Fruit fly (Drosophila melanogaster) whole organism, embryonic: ENCODE results near the gene CG32425.

Source experiments
- B-H2 ChIP-seq: fragments of 200-800 bp; sonication (Bioruptor generic); optimal IDR thresholded peaks from 2 replicates; lab custom pipeline; 2018; ENCODE audit warnings: missing biosample characterization, mild to moderate bottlenecking, missing genetic modification characterization
- CG10431 ChIP-seq: fragments of 200-800 bp; sonication (Bioruptor generic); optimal IDR thresholded peaks from 3 replicates; lab custom pipeline; 2018; ENCODE audit warnings: missing biosample characterization, mild to moderate bottlenecking, missing genetic modification characterization
- CG11093 ChIP-seq: fragments of 200-800 bp; sonication (Bioruptor generic); IDR thresholded peaks from 3 replicates; pipeline ENCODE4 v1.3.6; 2022; ENCODE audit warnings: missing biosample characterization, missing genetic modification characterization
- CG13775 ChIP-seq: fragments of 200-800 bp; sonication (Bioruptor generic); optimal IDR thresholded peaks from 3 replicates; lab custom pipeline; 2017; ENCODE audit warnings: missing biosample characterization, mild to moderate bottlenecking, missing genetic modification characterization
- CG14441 ChIP-seq: fragments of 200-800 bp; sonication (Bioruptor generic); IDR thresholded peaks from 2 replicates; pipeline ENCODE4 v1.3.6; 2022; ENCODE audit warnings: missing biosample characterization, missing genetic modification characterization
- CG15073 ChIP-seq: fragments of 200-800 bp; sonication (Bioruptor generic); optimal IDR thresholded peaks from 2 replicates; lab custom pipeline; 2016; ENCODE audit warnings: missing biosample characterization, missing genetic modification characterization
- CG15479 ChIP-seq: fragments of 200-800 bp; sonication (Bioruptor generic); optimal IDR thresholded peaks from 3 replicates; lab custom pipeline; 2019; ENCODE audit warnings: missing biosample characterization, mild to moderate bottlenecking, missing genetic modification characterization, moderate library complexity
- CG1602 ChIP-seq: fragments of 200-800 bp; sonication (Bioruptor generic); optimal IDR thresholded peaks from 3 replicates; lab custom pipeline; 2016; ENCODE audit warnings: missing biosample characterization, missing genetic modification characterization
- CG1603 ChIP-seq: fragments of 200-800 bp; sonication (Bioruptor generic); optimal IDR thresholded peaks from 2 replicates; lab custom pipeline; 2019; ENCODE audit warnings: missing biosample characterization, mild to moderate bottlenecking, missing genetic modification characterization, moderate library complexity
- CG1832 ChIP-seq: fragments of 200-800 bp; sonication (Bioruptor generic); optimal IDR thresholded peaks from 2 replicates; lab custom pipeline; 2017; ENCODE audit warnings: missing biosample characterization, mild to moderate bottlenecking, missing genetic modification characterization, inconsistent platforms
- CG2199 ChIP-seq: fragments of 200-800 bp; sonication (Bioruptor generic); IDR thresholded peaks from 3 replicates; pipeline ENCODE4 v1.3.6; 2022; ENCODE audit warnings: missing biosample characterization, missing genetic modification characterization
- CG4360 ChIP-seq: fragments of 200-800 bp; sonication (Bioruptor generic); IDR thresholded peaks from 2 replicates; pipeline ENCODE4 v1.3.6; 2022; ENCODE audit warnings: missing biosample characterization, missing genetic modification characterization
- CG43689 ChIP-seq: fragments of 200-800 bp; sonication (Bioruptor generic); IDR thresholded peaks from 2 replicates; pipeline ENCODE4 v1.3.6; 2022; ENCODE audit warnings: missing biosample characterization, missing genetic modification characterization
- CG4617 ChIP-seq: fragments of 200-800 bp; sonication (Bioruptor generic); optimal IDR thresholded peaks from 3 replicates; lab custom pipeline; 2016; ENCODE audit warnings: missing biosample characterization, missing genetic modification characterization, borderline replicate concordance
- CG5245 ChIP-seq: fragments of 200-800 bp; sonication (Bioruptor generic); optimal IDR thresholded peaks from 3 replicates; lab custom pipeline; 2016; ENCODE audit warnings: missing biosample characterization, missing genetic modification characterization
- CG6791 ChIP-seq: fragments of 200-800 bp; sonication (Bioruptor generic); IDR thresholded peaks from 3 replicates; pipeline ENCODE4 v1.3.6; 2022; ENCODE audit warnings: missing biosample characterization, missing genetic modification characterization; ENCODE audit not compliant: partially characterized antibody
- CG7357 ChIP-seq: fragments of 200-800 bp; sonication (Bioruptor generic); IDR thresholded peaks from 3 replicates; pipeline ENCODE4 v1.3.6; 2022; ENCODE audit warnings: missing biosample characterization, missing genetic modification characterization
- CG7839 ChIP-seq: fragments of 200-800 bp; sonication (Bioruptor generic); optimal IDR thresholded peaks from 3 replicates; lab custom pipeline; 2018; ENCODE audit warnings: missing biosample characterization, mild to moderate bottlenecking, missing genetic modification characterization, moderate library complexity
- CG7928 ChIP-seq: fragments of 200-800 bp; sonication (Bioruptor generic); optimal IDR thresholded peaks from 2 replicates; lab custom pipeline; 2017; ENCODE audit warnings: missing biosample characterization, mild to moderate bottlenecking, missing genetic modification characterization
- CG8359 ChIP-seq: fragments of 200-800 bp; sonication (Bioruptor generic); optimal IDR thresholded peaks from 2 replicates; lab custom pipeline; 2017; ENCODE audit warnings: missing biosample characterization, mild to moderate bottlenecking, missing genetic modification characterization, borderline replicate concordance
- CG8765 ChIP-seq: fragments of 200-800 bp; sonication (Bioruptor generic); IDR thresholded peaks from 2 replicates; pipeline ENCODE4 v1.3.6; 2022; ENCODE audit warnings: missing biosample characterization, missing genetic modification characterization
- CG8924 ChIP-seq: fragments of 200-800 bp; optimal IDR thresholded peaks from 3 replicates; lab custom pipeline; 2019; ENCODE audit warnings: missing biosample characterization, mild to moderate bottlenecking, missing genetic modification characterization, moderate library complexity
- CG9215 ChIP-seq: fragments of 200-800 bp; sonication (Bioruptor generic); IDR thresholded peaks from 2 replicates; pipeline ENCODE4 v1.3.6; 2022; ENCODE audit warnings: missing biosample characterization, missing genetic modification characterization
- CrebB ChIP-seq: fragments of 200-800 bp; sonication (Bioruptor generic); optimal IDR thresholded peaks from 3 replicates; lab custom pipeline; 2018; ENCODE audit warnings: missing biosample characterization, mild to moderate bottlenecking, missing genetic modification characterization
- Elba2 ChIP-seq: fragments of 200-800 bp; sonication (Bioruptor generic); optimal IDR thresholded peaks from 3 replicates; lab custom pipeline; 2016; ENCODE audit warnings: missing biosample characterization, missing genetic modification characterization
- HLHmδ ChIP-seq: fragments of 200-800 bp; sonication (Bioruptor generic); optimal IDR thresholded peaks from 2 replicates; lab custom pipeline; 2018; ENCODE audit warnings: missing biosample characterization, mild to moderate bottlenecking, missing genetic modification characterization, moderate library complexity
- Nf-YC ChIP-seq: fragments of 200-800 bp; optimal IDR thresholded peaks from 3 replicates; lab custom pipeline; 2019; ENCODE audit warnings: missing biosample characterization, mild to moderate bottlenecking, missing genetic modification characterization, moderate library complexity
- Trl ChIP-seq, 3 experiments: fragments of >200 bp in 2 of 3; fragments of 200-800 bp in 1 of 3; sonication (Bioruptor generic) in 1 of 3; optimal IDR thresholded peaks; 2 replicates in 1 of 3; 3 replicates in 2 of 3; lab custom pipeline; 2016 to 2017; ENCODE audit warnings: missing biosample characterization in 1 of 3, missing genetic modification characterization in 1 of 3
- amos ChIP-seq: fragments of 200-800 bp; sonication (Bioruptor generic); IDR thresholded peaks from 2 replicates; pipeline ENCODE4 v1.3.6; 2022; ENCODE audit warnings: missing biosample characterization, missing genetic modification characterization; ENCODE audit not compliant: partially characterized antibody
- aop ChIP-seq: fragments of 200-800 bp; sonication (Bioruptor generic); IDR thresholded peaks from 2 replicates; pipeline ENCODE4 v1.3.6; 2022; ENCODE audit warnings: missing biosample characterization, missing genetic modification characterization
- bbx ChIP-seq: fragments of 200-800 bp; sonication (Bioruptor generic); IDR thresholded peaks from 2 replicates; pipeline ENCODE4 v1.3.6; 2022; ENCODE audit warnings: missing biosample characterization, missing genetic modification characterization; ENCODE audit not compliant: partially characterized antibody
- btn ChIP-seq: fragments of 200-800 bp; sonication (Bioruptor generic); optimal IDR thresholded peaks from 2 replicates; lab custom pipeline; 2016; ENCODE audit warnings: missing biosample characterization, missing genetic modification characterization
- caup ChIP-seq: fragments of 200-800 bp; sonication (Bioruptor generic); optimal IDR thresholded peaks from 3 replicates; lab custom pipeline; 2017; ENCODE audit warnings: missing biosample characterization, mild to moderate bottlenecking, missing genetic modification characterization, moderate library complexity; ENCODE audit not compliant: severe bottlenecking
- dysf ChIP-seq: fragments of 200-800 bp; sonication (Bioruptor generic); IDR thresholded peaks from 3 replicates; pipeline ENCODE4 v1.3.6; 2022; ENCODE audit warnings: missing biosample characterization, missing genetic modification characterization
- exex ChIP-seq: fragments of 200-800 bp; sonication (Bioruptor generic); optimal IDR thresholded peaks from 4 replicates; lab custom pipeline; 2018; ENCODE audit warnings: missing biosample characterization, mild to moderate bottlenecking, missing genetic modification characterization, moderate library complexity
- gsb-n ChIP-seq: fragments of 200-800 bp; sonication (Bioruptor generic); optimal IDR thresholded peaks from 3 replicates; lab custom pipeline; 2018; ENCODE audit warnings: missing biosample characterization, mild to moderate bottlenecking, missing genetic modification characterization
- hbn ChIP-seq: fragments of 200-800 bp; sonication (Bioruptor generic); IDR thresholded peaks from 2 replicates; pipeline ENCODE4 v1.3.6; 2022; ENCODE audit warnings: missing biosample characterization, missing genetic modification characterization; ENCODE audit not compliant: partially characterized antibody
- insv ChIP-seq, 2 experiments: fragments of 200-800 bp; sonication (Bioruptor generic); optimal IDR thresholded peaks; 3 replicates each; lab custom pipeline; 2016 to 2018; ENCODE audit warnings: missing biosample characterization in 2 of 2, missing genetic modification characterization in 2 of 2
- jigr1 ChIP-seq: fragments of 200-800 bp; sonication (Bioruptor generic); IDR thresholded peaks from 3 replicates; pipeline ENCODE4 v1.3.6; 2022; ENCODE audit warnings: missing biosample characterization, missing genetic modification characterization
- mam ChIP-seq: fragments of 200-800 bp; sonication (Bioruptor generic); optimal IDR thresholded peaks from 3 replicates; lab custom pipeline; 2016; ENCODE audit warnings: missing biosample characterization, missing genetic modification characterization
- mld ChIP-seq: fragments of 200-800 bp; sonication (Bioruptor generic); IDR thresholded peaks from 3 replicates; pipeline ENCODE4 v1.3.6; 2022; ENCODE audit warnings: missing biosample characterization, missing genetic modification characterization; ENCODE audit not compliant: partially characterized antibody
- pros ChIP-seq: fragments of 200-800 bp; sonication (Bioruptor generic); optimal IDR thresholded peaks from 3 replicates; lab custom pipeline; 2019; ENCODE audit warnings: missing biosample characterization, mild to moderate bottlenecking, missing genetic modification characterization, moderate library complexity
- psq ChIP-seq: fragments of 200-800 bp; sonication (Bioruptor generic); optimal IDR thresholded peaks from 2 replicates; lab custom pipeline; 2017; ENCODE audit warnings: missing biosample characterization, missing genetic modification characterization
- ranshi ChIP-seq: fragments of 200-800 bp; sonication (Bioruptor generic); IDR thresholded peaks from 2 replicates; pipeline ENCODE4 v1.3.6; 2022; ENCODE audit warnings: missing biosample characterization, missing genetic modification characterization
- repo ChIP-seq: fragments of 200-800 bp; sonication (Bioruptor generic); optimal IDR thresholded peaks from 2 replicates; lab custom pipeline; 2016; ENCODE audit warnings: missing biosample characterization, missing genetic modification characterization
- sqz ChIP-seq: fragments of 200-800 bp; sonication (Bioruptor generic); optimal IDR thresholded peaks from 3 replicates; lab custom pipeline; 2018; ENCODE audit warnings: missing biosample characterization, mild to moderate bottlenecking, missing genetic modification characterization
- ssp ChIP-seq: fragments of 200-800 bp; sonication (Bioruptor generic); IDR thresholded peaks from 2 replicates; pipeline ENCODE4 v1.3.6; 2022; ENCODE audit warnings: missing biosample characterization, missing genetic modification characterization
- stc ChIP-seq: fragments of 200-800 bp; sonication (Bioruptor generic); IDR thresholded peaks from 2 replicates; pipeline ENCODE4 v1.3.6; 2022; ENCODE audit warnings: missing biosample characterization, missing genetic modification characterization
- stwl ChIP-seq: fragments of 200-800 bp; sonication (Bioruptor generic); optimal IDR thresholded peaks from 3 replicates; lab custom pipeline; 2018; ENCODE audit warnings: missing biosample characterization, mild to moderate bottlenecking, missing genetic modification characterization, moderate library complexity

Gene CG32425

dm6 chr3L:20517179-20517834 is 20.2 kb downstream of the CG32425 start:
- TF ChIP-seq repo (GFP tag; lab: Kevin White, UChicago): no peak
- no peak for TF ChIP-seq stwl (tag; lab: Kevin White, UChicago)
- no peak for TF ChIP-seq stc
- TF ChIP-seq psq (GFP tag; lab: Kevin White, UChicago): no peak
- no peak for TF ChIP-seq mam
- TF ChIP-seq CG8924: no peak
- TF ChIP-seq CG8359: no peak
- no peak for TF ChIP-seq CG1603 (tag; lab: Kevin White, UChicago)
- TF ChIP-seq CG15073 (GFP tag; lab: Kevin White, UChicago): no peak
- peak; percentile 86 for TF ChIP-seq CG2199 (GFP tag; lab: Robert Waterston, UW)
- TF ChIP-seq CG4617 (GFP tag; lab: Kevin White, UChicago): no peak
- no peak for TF ChIP-seq CG1602
- TF ChIP-seq CG7357 (GFP tag; lab: Robert Waterston, UW): no peak
- no peak for TF ChIP-seq ranshi
- no peak for TF ChIP-seq CG10431
- TF ChIP-seq CG9215 (GFP tag; lab: Robert Waterston, UW): no peak
- peak; percentile 66 to 70 for TF ChIP-seq Trl (optimal IDR thresholded peaks at IDR 0.05; lab: Kevin White, UChicago)
- TF ChIP-seq Trl (GFP tag; optimal IDR thresholded peaks at IDR 0.05; lab: Kevin White, UChicago): no peak
- no peak for TF ChIP-seq CG8765 (GFP tag; lab: Robert Waterston, UW)
- TF ChIP-seq CG1832 (GFP tag; lab: Kevin White, UChicago): peak; percentile 91
- no peak for TF ChIP-seq dysf (GFP tag; lab: Robert Waterston, UW)
- TF ChIP-seq gsb-n (tag; lab: Kevin White, UChicago): no peak
- no peak for TF ChIP-seq amos (GFP tag; lab: Robert Waterston, UW)
- no peak for TF ChIP-seq insv (GFP tag; optimal IDR thresholded peaks at IDR 0.05; lab: Kevin White, UChicago)
- peak; percentile 43; the same call in 1 of the 3 replicates for TF ChIP-seq CG6791 (GFP tag; lab: Robert Waterston, UW)
- no peak for TF ChIP-seq exex
- TF ChIP-seq CG4360 (GFP tag; lab: Robert Waterston, UW): peak; percentile 45; the same call in 1 of the 2 replicates
- no peak for TF ChIP-seq CrebB (tag; lab: Kevin White, UChicago)
- no peak for TF ChIP-seq CG7839 (tag; lab: Kevin White, UChicago)
- no peak for TF ChIP-seq Nf-YC (tag; lab: Kevin White, UChicago)
- TF ChIP-seq mld (GFP tag; lab: Robert Waterston, UW): no peak
- TF ChIP-seq HLHmδ (GFP tag; lab: Kevin White, UChicago): no peak
- peak; percentile 96 for TF ChIP-seq CG15479 (GFP tag; lab: Kevin White, UChicago)
- TF ChIP-seq B-H2 (GFP tag; lab: Kevin White, UChicago): no peak
- TF ChIP-seq btn (GFP tag; lab: Kevin White, UChicago): no peak
- no peak for TF ChIP-seq jigr1 (GFP tag; lab: Robert Waterston, UW)
- peak; percentile 94 for TF ChIP-seq pros (GFP tag; lab: Kevin White, UChicago)
- no peak for TF ChIP-seq ssp (GFP tag; lab: Robert Waterston, UW)
- TF ChIP-seq Elba2 (GFP tag; lab: Kevin White, UChicago): no peak
- TF ChIP-seq hbn (GFP tag; lab: Robert Waterston, UW): no peak
- no peak; the same call in 1 of the 2 replicates for TF ChIP-seq bbx (GFP tag; lab: Robert Waterston, UW)
- TF ChIP-seq CG14441 (GFP tag; lab: Robert Waterston, UW): no peak; the same call in 1 of the 2 replicates
- no peak for TF ChIP-seq CG11093 (GFP tag; lab: Robert Waterston, UW)
- no peak for TF ChIP-seq caup (GFP tag; lab: Kevin White, UChicago)
- TF ChIP-seq CG13775 (GFP tag; lab: Kevin White, UChicago): no peak
- no peak for TF ChIP-seq CG5245 (GFP tag; lab: Kevin White, UChicago)
- TF ChIP-seq CG43689 (GFP tag; lab: Robert Waterston, UW): no peak
- TF ChIP-seq aop: no peak
- TF ChIP-seq sqz (GFP tag; lab: Kevin White, UChicago): no peak
- TF ChIP-seq CG7928 (GFP tag; lab: Kevin White, UChicago): no peak
